Fruit fly (Drosophila melanogaster): Measurements from ENCODE around the gene CG11134.

DNA sequence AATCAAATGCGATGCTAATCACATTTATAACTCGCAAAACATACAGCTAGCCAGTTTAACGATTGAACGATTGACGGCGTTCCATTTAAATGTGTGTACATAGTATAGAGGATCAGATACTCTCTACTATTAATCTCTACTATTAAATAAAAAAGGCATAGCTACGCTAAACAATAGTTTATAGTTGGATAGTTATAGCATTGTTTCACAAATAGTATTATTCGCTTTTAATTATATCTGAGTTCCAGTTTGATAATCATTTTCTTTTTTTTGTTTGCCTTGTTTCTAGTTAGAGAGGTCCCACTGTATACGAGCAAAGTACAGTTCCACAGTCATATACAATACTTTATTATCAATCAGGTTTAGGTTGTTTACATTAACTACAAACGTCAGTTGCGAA, 42.0 kb downstream of the CG11134 start:
- TF ChIP-seq dimm (GFP tag; IDR thresholded peaks at IDR 0.05) = no peak
- TF ChIP-seq CTCF (GFP tag; optimal IDR thresholded peaks at IDR 0.05) = no peak
- TF ChIP-seq Nf-YB (GFP tag; optimal IDR thresholded peaks at IDR 0.05) = no peak
- TF ChIP-seq CG17829 (tag; optimal IDR thresholded peaks at IDR 0.05) = no peak
- TF ChIP-seq Pdp1 (GFP tag; optimal IDR thresholded peaks at IDR 0.05) = no peak
- TF ChIP-seq CG6689 (GFP tag; IDR thresholded peaks at IDR 0.05) = no peak

Data from whole organism, embryonic.